Worm (Caenorhabditis elegans) whole organism, late embryonic: ENCODE results near the gene C47E8.9.

Source experiments
- F13H6.1 ChIP-seq: sonication (generic microtip); optimal IDR thresholded peaks from 2 replicates; lab custom pipeline; 2016; ENCODE audit warnings: missing genetic modification characterization, missing compliant biosample characterization
- K02D7.2 ChIP-seq: sonication (generic microtip); optimal IDR thresholded peaks from 2 replicates; lab custom pipeline; 2017; ENCODE audit warnings: mild to moderate bottlenecking, missing genetic modification characterization, missing compliant biosample characterization
- K09A11.1 ChIP-seq: sonication (generic microtip); optimal IDR thresholded peaks from 2 replicates; lab custom pipeline; 2017; ENCODE audit warnings: antibody characterized with exemption, mild to moderate bottlenecking, missing genetic modification characterization, missing compliant biosample characterization; ENCODE audit not compliant: insufficient read depth
- Y22D7AL.16 ChIP-seq: sonication (generic microtip); optimal IDR thresholded peaks from 2 replicates; lab custom pipeline; 2016; ENCODE audit warnings: missing genetic modification characterization, missing compliant biosample characterization
- ahr-1 ChIP-seq: sonication (generic microtip); optimal IDR thresholded peaks from 2 replicates; lab custom pipeline; 2016; ENCODE audit warnings: missing genetic modification characterization, missing compliant biosample characterization
- ceh-14 ChIP-seq: sonication (generic microtip); optimal IDR thresholded peaks from 2 replicates; lab custom pipeline; 2016; ENCODE audit warnings: missing genotype, missing genetic modification characterization, missing compliant biosample characterization
- ceh-18 ChIP-seq: sonication (generic microtip); optimal IDR thresholded peaks from 2 replicates; lab custom pipeline; 2016; ENCODE audit warnings: missing genetic modification characterization, missing compliant biosample characterization
- ceh-19 ChIP-seq: fragments of 200-800 bp; sonication (Bioruptor generic); optimal IDR thresholded peaks from 2 replicates; lab custom pipeline; 2018; ENCODE audit warnings: mild to moderate bottlenecking, missing genetic modification characterization, missing compliant biosample characterization
- ceh-22 ChIP-seq: sonication (generic microtip); optimal IDR thresholded peaks from 2 replicates; lab custom pipeline; 2017; ENCODE audit warnings: missing biosample characterization, missing genetic modification characterization
- ceh-24 ChIP-seq: sonication (generic microtip); optimal IDR thresholded peaks from 2 replicates; lab custom pipeline; 2016; ENCODE audit warnings: mild to moderate bottlenecking, missing genetic modification characterization, missing compliant biosample characterization
- ceh-30 ChIP-seq: fragments of 150-350 bp; optimal IDR thresholded peaks from 2 replicates; lab custom pipeline; 2014; ENCODE audit warnings: missing biosample characterization, missing genetic modification characterization
- ceh-34 ChIP-seq: sonication (generic microtip); optimal IDR thresholded peaks from 2 replicates; lab custom pipeline; 2016; ENCODE audit warnings: mild to moderate bottlenecking, missing genetic modification characterization, missing compliant biosample characterization
- ceh-6 ChIP-seq: fragments of 200-800 bp; sonication (Bioruptor generic); optimal IDR thresholded peaks from 2 replicates; lab custom pipeline; 2018; ENCODE audit warnings: mild to moderate bottlenecking, missing genetic modification characterization, missing compliant biosample characterization
- ceh-9 ChIP-seq: sonication (generic microtip); optimal IDR thresholded peaks from 2 replicates; lab custom pipeline; 2016; ENCODE audit warnings: mild to moderate bottlenecking, missing genetic modification characterization, inconsistent platforms, missing compliant biosample characterization
- dmd-4 ChIP-seq: sonication (generic microtip); optimal IDR thresholded peaks from 2 replicates; lab custom pipeline; 2016; ENCODE audit warnings: borderline replicate concordance, missing genetic modification characterization, missing compliant biosample characterization
- elt-2 ChIP-seq: sonication (generic microtip); optimal IDR thresholded peaks from 2 replicates; lab custom pipeline; 2016; ENCODE audit warnings: missing genetic modification reagents, missing genetic modification characterization, missing compliant biosample characterization
- ets-4 ChIP-seq: sonication (generic microtip); optimal IDR thresholded peaks from 2 replicates; lab custom pipeline; 2016; ENCODE audit warnings: missing genetic modification characterization, missing compliant biosample characterization
- eyg-1 ChIP-seq: sonication (generic microtip); optimal IDR thresholded peaks from 2 replicates; lab custom pipeline; 2016; ENCODE audit warnings: missing genotype, missing genetic modification characterization, missing compliant biosample characterization
- fax-1 ChIP-seq: sonication (generic microtip); optimal IDR thresholded peaks from 2 replicates; lab custom pipeline; 2016; ENCODE audit warnings: missing genotype, missing genetic modification characterization, missing compliant biosample characterization
- fkh-10 ChIP-seq: fragments of 150-350 bp; optimal IDR thresholded peaks from 2 replicates; lab custom pipeline; 2014; ENCODE audit warnings: missing biosample characterization, missing genetic modification reagents, missing genetic modification characterization
- fkh-6 ChIP-seq: sonication (generic microtip); optimal IDR thresholded peaks from 2 replicates; lab custom pipeline; 2016; ENCODE audit warnings: missing genetic modification characterization, missing compliant biosample characterization
- hlh-13 ChIP-seq: fragments of 200-800 bp; sonication (Bioruptor generic); optimal IDR thresholded peaks from 2 replicates; lab custom pipeline; 2018; ENCODE audit warnings: mild to moderate bottlenecking, missing genetic modification characterization, missing compliant biosample characterization
- lim-6 ChIP-seq: sonication (generic microtip); optimal IDR thresholded peaks from 2 replicates; lab custom pipeline; 2016; ENCODE audit warnings: missing genetic modification characterization, missing compliant biosample characterization
- madf-2 ChIP-seq: sonication (generic microtip); optimal IDR thresholded peaks from 2 replicates; lab custom pipeline; 2017; ENCODE audit warnings: missing genetic modification characterization, missing compliant biosample characterization
- mec-3 ChIP-seq: sonication (generic microtip); optimal IDR thresholded peaks from 2 replicates; lab custom pipeline; 2016; ENCODE audit warnings: borderline replicate concordance, missing genetic modification characterization, missing compliant biosample characterization
- nfya-1 ChIP-seq: sonication (generic microtip); optimal IDR thresholded peaks from 2 replicates; lab custom pipeline; 2017; ENCODE audit warnings: missing genetic modification characterization, mild to moderate bottlenecking, missing compliant biosample characterization, antibody characterized with exemption, moderate library complexity
- npax-4 ChIP-seq: sonication (generic microtip); optimal IDR thresholded peaks from 2 replicates; lab custom pipeline; 2016; ENCODE audit warnings: missing genetic modification characterization, missing compliant biosample characterization
- pha-4 ChIP-seq: fragments of 150-350 bp; optimal IDR thresholded peaks from 2 replicates; lab custom pipeline; 2018; ENCODE audit warnings: missing biosample characterization, missing genetic modification reagents, missing genetic modification characterization
- pqm-1 ChIP-seq: sonication (generic microtip); optimal IDR thresholded peaks from 2 replicates; lab custom pipeline; 2016; ENCODE audit warnings: missing genetic modification characterization, missing compliant biosample characterization
- ref-2 ChIP-seq: sonication (generic microtip); optimal IDR thresholded peaks from 2 replicates; lab custom pipeline; 2016; ENCODE audit warnings: missing genetic modification characterization, missing compliant biosample characterization
- rnt-1 ChIP-seq: sonication (generic microtip); optimal IDR thresholded peaks from 2 replicates; lab custom pipeline; 2016; ENCODE audit warnings: missing genetic modification characterization, missing compliant biosample characterization
- sox-2 ChIP-seq: fragments of 200-800 bp; sonication (Bioruptor generic); IDR thresholded peaks from 2 replicates; pipeline ENCODE4 v1.3.6; 2022; ENCODE audit warnings: missing genetic modification reagents, missing genetic modification characterization, missing compliant biosample characterization
- sox-4 ChIP-seq: sonication (generic microtip); optimal IDR thresholded peaks from 2 replicates; lab custom pipeline; 2017; ENCODE audit warnings: mild to moderate bottlenecking, missing genetic modification characterization, inconsistent platforms, missing compliant biosample characterization
- ttx-3 ChIP-seq: sonication (generic microtip); optimal IDR thresholded peaks from 2 replicates; lab custom pipeline; 2016; ENCODE audit warnings: missing genetic modification reagents, missing genetic modification characterization, missing compliant biosample characterization
- unc-42 ChIP-seq: sonication (generic microtip); optimal IDR thresholded peaks from 2 replicates; lab custom pipeline; 2016; ENCODE audit warnings: missing genotype, missing genetic modification characterization, missing compliant biosample characterization
- unc-55 ChIP-seq: sonication (generic microtip); optimal IDR thresholded peaks from 2 replicates; lab custom pipeline; 2017; ENCODE audit warnings: missing biosample characterization, missing genetic modification reagents, missing genetic modification characterization
- unc-86 ChIP-seq: sonication (generic microtip); optimal IDR thresholded peaks from 2 replicates; lab custom pipeline; 2016; ENCODE audit warnings: missing genetic modification characterization, missing compliant biosample characterization
- zip-5 ChIP-seq: sonication (generic microtip); optimal IDR thresholded peaks from 2 replicates; lab custom pipeline; 2016; ENCODE audit warnings: missing genetic modification characterization, missing compliant biosample characterization

Gene C47E8.9

ce11 chrV:14682870-14683269 lies 19.8 kb downstream of the C47E8.9 start:
- TF ChIP-seq K09A11.1 (no peak), ceh-19 (no peak), ceh-18 (tag; lab: Kevin White, UChicago) (no peak), fkh-10 (no peak), unc-86 (tag; lab: Kevin White, UChicago) (no peak), nfya-1 (tag; lab: Kevin White, UChicago) (no peak), madf-2 (no peak), hlh-13 (GFP tag; lab: Kevin White, UChicago) (no peak), fax-1 (no peak), F13H6.1 (tag; lab: Kevin White, UChicago) (no peak)

- TF ChIP-seq dmd-4 (tag; lab: Kevin White, UChicago) (no peak), ttx-3 (tag; lab: Kevin White, UChicago) (no peak), zip-5 (tag; lab: Kevin White, UChicago) (no peak), Y22D7AL.16 (tag; lab: Kevin White, UChicago) (no peak), sox-2 (no peak), mec-3 (no peak), ceh-30 (tag; lab: Kevin White, UChicago) (no peak), pqm-1 (no peak), K09A11.1 (no peak), npax-4 (no peak), K02D7.2 (tag; lab: Kevin White, UChicago) (no peak), ahr-1 (tag; lab: Kevin White, UChicago) (no peak)
- TF ChIP-seq, all 69 proteins: peak for 0
These were observed 20.2 kb downstream of the C47E8.9 start for ce11 chrV:14683291-14683690.

- TF ChIP-seq ceh-18 (tag; lab: Kevin White, UChicago) = no peak
- no peak for TF ChIP-seq mec-3
- TF ChIP-seq ets-4 (tag; lab: Kevin White, UChicago) = no peak
- no peak for TF ChIP-seq elt-2 (tag; lab: Kevin White, UChicago)
- no peak for TF ChIP-seq lim-6 (tag; lab: Kevin White, UChicago)
- no peak for TF ChIP-seq unc-86 (tag; lab: Kevin White, UChicago)
- TF ChIP-seq ttx-3 (tag; lab: Kevin White, UChicago) = no peak
- no peak for TF ChIP-seq fkh-6 (tag; lab: Kevin White, UChicago)
- TF ChIP-seq ceh-22 (tag; lab: Kevin White, UChicago) = no peak
- TF ChIP-seq ceh-34 (tag; lab: Kevin White, UChicago) = no peak
- TF ChIP-seq ref-2 (tag; lab: Kevin White, UChicago) = no peak
- no peak for TF ChIP-seq sox-4 (tag; lab: Kevin White, UChicago)
- TF ChIP-seq pha-4 = no peak
- no peak for TF ChIP-seq unc-55
- no peak for TF ChIP-seq rnt-1
- no peak for TF ChIP-seq ceh-24 (tag; lab: Kevin White, UChicago)
- TF ChIP-seq ceh-9 = no peak
- TF ChIP-seq ceh-30 (tag; lab: Kevin White, UChicago) = no peak
- TF ChIP-seq F13H6.1 (tag; lab: Kevin White, UChicago) = no peak
These were observed 20.8 kb downstream of the C47E8.9 start for ce11 chrV:14683926-14684325.

- TF ChIP-seq ceh-6 (GFP tag; lab: Kevin White, UChicago) (no peak), unc-42 (no peak), ceh-22 (tag; lab: Kevin White, UChicago) (no peak), ceh-14 (tag; lab: Kevin White, UChicago) (no peak), eyg-1 (no peak)
These were observed 21.5 kb downstream of the C47E8.9 start, which contains the start of gene hsp-90 for ce11 chrV:14684359-14685312. Gene hsp-90 (plus strand): TSS chrV:14684918.
